Worm (Caenorhabditis elegans): ENCODE data around the gene Y54G2A.19.
"Not testable (repeated sequence)": the region's sequence is repeated elsewhere in the genome, so short reads cannot be mapped to it uniquely, and the experiment has no call there.

DNA sequence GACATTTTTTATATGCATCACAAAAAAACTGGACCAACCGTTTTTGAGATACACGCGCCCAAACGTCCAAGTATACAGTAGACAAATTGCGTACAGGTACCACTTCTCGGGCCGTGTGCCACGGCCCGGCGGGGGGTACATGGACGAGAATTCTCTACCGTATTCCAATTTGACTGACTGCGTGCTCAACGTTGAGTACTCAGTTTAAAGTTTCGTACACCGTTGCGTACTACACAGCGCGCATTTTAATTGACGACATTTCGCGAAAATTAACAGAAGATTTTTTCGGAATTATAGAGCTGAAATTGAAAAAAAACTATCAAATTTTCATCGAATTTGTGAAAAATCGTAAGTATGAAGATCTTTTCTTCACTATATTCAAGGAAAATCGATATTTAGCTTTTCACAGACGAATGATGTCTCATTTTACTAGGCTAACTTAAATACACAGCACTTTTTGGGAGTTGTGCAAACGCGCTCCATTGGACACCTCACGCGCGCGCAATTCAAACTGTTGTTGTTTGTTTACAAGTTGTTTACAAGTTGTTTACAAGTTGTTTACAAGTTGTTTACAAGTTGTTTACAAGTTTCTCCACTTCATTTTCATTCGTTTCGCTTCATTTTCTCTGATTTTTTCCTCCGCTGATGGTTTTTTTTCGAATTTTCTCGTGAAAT lies 1.6 kb upstream of the Y54G2A.19 start:
- TF ChIP-seq chd-7 (tag; optimal IDR thresholded peaks at IDR 0.05); pbrm-1 (GFP tag; IDR thresholded peaks at IDR 0.05); ama-1 (optimal IDR thresholded peaks at IDR 0.05); ama-1 (GFP tag; optimal IDR thresholded peaks at IDR 0.05); unc-62 (GFP tag; optimal IDR thresholded peaks at IDR 0.05); snpc-4 (GFP tag; optimal IDR thresholded peaks at IDR 0.05); F55B11.4 (tag; optimal IDR thresholded peaks at IDR 0.05; ENCODE audit: borderline replicate concordance, insufficient read depth): not testable (repeated sequence)
- peak in 1 of 4 experiments; percentile 12 for TF ChIP-seq snpc-4 (tag; optimal IDR thresholded peaks at IDR 0.05)
- TF ChIP-seq madf-6 (GFP tag; IDR thresholded peaks at IDR 0.05), result peak; percentile 53
